1 fruit fly cellular context compared by ENCODE assay signal in genomic region chrX:6021414-6021813, dm6.
A peak's percentile ranks its signal among the peaks of the same experiment; 100 is the strongest.
TF ChIP-seq lines count a peak whose summit lies in the region.

No protein-coding gene starts in this region.

TF ChIP-seq in whole organism, prepupa, 60 proteins besides CTCF, POLR2A, EP300 and RAD21 (continued from another document):
- TF ChIP-seq CG11294 (GFP tag; IDR thresholded peaks at IDR 0.05; lab: Robert Waterston, UW), result no peak
- TF ChIP-seq Lpt (GFP tag; optimal IDR thresholded peaks at IDR 0.05; lab: Kevin White, UChicago), result no peak
- TF ChIP-seq Eip78C (GFP tag; lab: Kevin White, UChicago), result peak; percentile 84
- TF ChIP-seq CG6854 (GFP tag; optimal IDR thresholded peaks at IDR 0.05; lab: Kevin White, UChicago), result no peak
- peak; percentile 50 for TF ChIP-seq CG3919 (GFP tag; optimal IDR thresholded peaks at IDR 0.05; lab: Kevin White, UChicago)
- TF ChIP-seq OdsH (GFP tag; optimal IDR thresholded peaks at IDR 0.05; lab: Kevin White, UChicago), result no peak
- no peak for TF ChIP-seq CG1621 (tag; optimal IDR thresholded peaks at IDR 0.05; lab: Kevin White, UChicago)
- TF ChIP-seq achi (GFP tag; optimal IDR thresholded peaks at IDR 0.05; lab: Kevin White, UChicago), result peak; percentile 6
- TF ChIP-seq CG34406 (GFP tag; optimal IDR thresholded peaks at IDR 0.05; lab: Kevin White, UChicago), result no peak
- no peak for TF ChIP-seq dac (GFP tag; optimal IDR thresholded peaks at IDR 0.05; lab: Kevin White, UChicago)
- no peak for TF ChIP-seq CG11902 (GFP tag; optimal IDR thresholded peaks at IDR 0.05; lab: Kevin White, UChicago)
- TF ChIP-seq CG8319 (GFP tag; optimal IDR thresholded peaks at IDR 0.05; lab: Kevin White, UChicago), result no peak
- TF ChIP-seq ss (GFP tag; optimal IDR thresholded peaks at IDR 0.05; lab: Kevin White, UChicago), result no peak
- TF ChIP-seq eg (GFP tag; IDR thresholded peaks at IDR 0.05; lab: Robert Waterston, UW), result no peak
- peak; percentile 19 for TF ChIP-seq CG6792 (GFP tag; optimal IDR thresholded peaks at IDR 0.05; lab: Kevin White, UChicago)
- TF ChIP-seq Ets96B (tag; optimal IDR thresholded peaks at IDR 0.05; lab: Kevin White, UChicago), result peak; percentile 25
- TF ChIP-seq CG9139 (GFP tag; optimal IDR thresholded peaks at IDR 0.05; lab: Kevin White, UChicago), result no peak
- TF ChIP-seq pdm3 (GFP tag; optimal IDR thresholded peaks at IDR 0.05; lab: Kevin White, UChicago), result peak; percentile 45
- no peak for TF ChIP-seq CG3032 (tag; optimal IDR thresholded peaks at IDR 0.05; lab: Kevin White, UChicago)
- TF ChIP-seq spab (GFP tag; optimal IDR thresholded peaks at IDR 0.05; lab: Kevin White, UChicago), result no peak
- no peak for TF ChIP-seq CG6163 (GFP tag; IDR thresholded peaks at IDR 0.05; lab: Robert Waterston, UW)
- TF ChIP-seq CG6276 (GFP tag; optimal IDR thresholded peaks at IDR 0.05; lab: Kevin White, UChicago), result no peak
- TF ChIP-seq svp (GFP tag; lab: Kevin White, UChicago), result peak; percentile 81
- no peak for TF ChIP-seq CG16779 (tag; optimal IDR thresholded peaks at IDR 0.05; lab: Kevin White, UChicago)
- TF ChIP-seq Sox14 (GFP tag; optimal IDR thresholded peaks at IDR 0.05; lab: Kevin White, UChicago), result peak; percentile 30
- TF ChIP-seq fd85E (GFP tag; optimal IDR thresholded peaks at IDR 0.05; lab: Kevin White, UChicago), result no peak
- peak; percentile 65 for TF ChIP-seq Met (GFP tag; optimal IDR thresholded peaks at IDR 0.05; lab: Kevin White, UChicago)
- TF ChIP-seq CG10669 (GFP tag; optimal IDR thresholded peaks at IDR 0.05; lab: Kevin White, UChicago), result peak; percentile 12
- no peak for TF ChIP-seq CG8632 (GFP tag; optimal IDR thresholded peaks at IDR 0.05; lab: Kevin White, UChicago)
- no peak for TF ChIP-seq fd59A (GFP tag; optimal IDR thresholded peaks at IDR 0.05; lab: Kevin White, UChicago)
- no peak for TF ChIP-seq Hr4 (GFP tag; optimal IDR thresholded peaks at IDR 0.05; lab: Kevin White, UChicago)
